Fruit fly (Drosophila melanogaster): ENCODE data around the gene Doc2.

- TF ChIP-seq Sin3A (optimal IDR thresholded peaks at IDR 0.05) (no peak), insv (optimal IDR thresholded peaks at IDR 0.05) (no peak), psq (optimal IDR thresholded peaks at IDR 0.05) (no peak), h (optimal IDR thresholded peaks at IDR 0.05) (no peak), ttk (optimal IDR thresholded peaks at IDR 0.05) (no peak)
Measured at dm6 chr3L:8996899-8997685, 22.0 kb downstream of the Doc2 start.
